Worm (Caenorhabditis elegans) whole organism, midembryonic: ENCODE results near the gene gex-2.

Source experiments
- T22C8.4 ChIP-seq: fragments of 200-800 bp; sonication (Bioruptor generic); IDR thresholded peaks from 2 replicates; pipeline ENCODE4 v1.3.6; 2022; ENCODE audit warnings: missing genetic modification characterization, missing compliant biosample characterization
- cog-1 ChIP-seq: sonication (generic microtip); optimal IDR thresholded peaks from 2 replicates; lab custom pipeline; 2016; ENCODE audit warnings: missing genetic modification characterization, missing compliant biosample characterization
- flt-1 ChIP-seq: fragments of 200-800 bp; sonication (Bioruptor generic); IDR thresholded peaks from 2 replicates; pipeline ENCODE4 v1.3.6; 2022; ENCODE audit warnings: missing genetic modification characterization, missing compliant biosample characterization
- klf-2 ChIP-seq: fragments of 200-800 bp; sonication (Bioruptor generic); conservative IDR thresholded peaks from 2 replicates; pipeline ENCODE4 v1.3.6; 2022; ENCODE audit warnings: missing genetic modification reagents, missing genetic modification characterization, missing compliant biosample characterization
- med-1 ChIP-seq: sonication (generic microtip); optimal IDR thresholded peaks from 2 replicates; lab custom pipeline; 2017; ENCODE audit warnings: missing genetic modification characterization, mild to moderate bottlenecking, missing compliant biosample characterization, antibody characterized with exemption, missing genetic modification reagents; ENCODE audit not compliant: insufficient read depth
- ref-1 ChIP-seq: fragments of 200-800 bp; sonication (Bioruptor generic); conservative IDR thresholded peaks from 2 replicates; pipeline ENCODE4 v1.3.6; 2022; ENCODE audit warnings: missing genetic modification reagents, missing genetic modification characterization, missing compliant biosample characterization
- tab-1 ChIP-seq: fragments of 200-800 bp; sonication (Bioruptor generic); IDR thresholded peaks from 2 replicates; pipeline ENCODE4 v1.3.6; 2022; ENCODE audit warnings: missing genetic modification characterization, missing compliant biosample characterization
- ztf-23 ChIP-seq: fragments of 200-800 bp; sonication (Bioruptor generic); IDR thresholded peaks from 2 replicates; pipeline ENCODE4 v1.3.6; 2022; ENCODE audit warnings: missing genetic modification reagents, missing genetic modification characterization, missing compliant biosample characterization
- ztf-29 ChIP-seq: fragments of 200-800 bp; sonication (Bioruptor generic); IDR thresholded peaks from 2 replicates; pipeline ENCODE4 v1.3.6; 2022; ENCODE audit warnings: missing genetic modification reagents, missing genetic modification characterization, missing compliant biosample characterization

gex-2 gene

DNA sequence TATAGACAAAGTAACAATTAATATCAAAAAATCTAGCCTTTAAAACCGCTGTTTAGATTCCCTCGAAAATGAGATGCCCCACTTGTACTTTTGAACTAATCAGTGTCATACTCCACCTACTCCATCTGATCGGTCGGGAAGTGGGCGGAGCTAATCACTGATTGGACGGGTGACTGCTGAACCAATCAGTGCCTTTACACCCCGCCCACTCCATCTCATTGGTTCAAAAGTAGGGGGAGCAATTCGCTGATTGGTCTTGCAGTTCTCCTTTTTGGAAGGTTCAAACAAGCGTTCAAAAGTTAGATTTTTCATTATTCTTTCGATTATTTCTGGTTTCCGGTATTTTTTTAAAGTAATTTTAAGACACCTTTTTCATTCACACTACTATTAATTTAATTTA is 40.6 kb downstream of the gex-2 start:
- TF ChIP-seq cog-1 (tag; lab: Kevin White, UChicago) = no peak

DNA sequence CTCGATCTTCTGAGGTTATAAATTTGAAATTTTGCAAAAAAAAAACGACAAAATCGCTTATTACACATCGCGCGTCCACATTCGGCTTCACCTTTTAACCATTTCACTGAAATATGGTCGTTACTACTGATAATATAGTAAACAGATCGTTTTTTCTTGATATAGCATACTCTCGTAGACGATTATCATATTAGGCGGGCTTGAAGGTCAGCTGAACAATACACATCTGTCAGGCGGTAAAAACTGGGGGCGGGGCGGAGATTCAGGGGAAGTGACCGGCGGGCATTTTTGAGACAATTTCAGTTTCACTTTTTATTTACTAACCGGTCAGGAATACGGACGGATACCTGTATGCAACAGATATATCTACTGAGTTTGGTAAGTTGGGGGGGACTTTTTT is 42.7 kb downstream of the gex-2 start, which contains the start of gene C18H7.1:
Gene C18H7.1 (plus strand): TSS at position 301 of the 400 bp plus-strand sequence.
- TF ChIP-seq tab-1 (GFP tag; lab: Robert Waterston, UW) (no peak), klf-2 (GFP tag; lab: Robert Waterston, UW) (no peak), ref-1 (no peak), T22C8.4 (GFP tag; lab: Robert Waterston, UW) (no peak), med-1 (no peak), flt-1 (GFP tag; lab: Robert Waterston, UW) (no peak), ztf-29 (no peak), cog-1 (tag; lab: Kevin White, UChicago) (no peak), ztf-23 (GFP tag; lab: Robert Waterston, UW) (no peak)

DNA sequence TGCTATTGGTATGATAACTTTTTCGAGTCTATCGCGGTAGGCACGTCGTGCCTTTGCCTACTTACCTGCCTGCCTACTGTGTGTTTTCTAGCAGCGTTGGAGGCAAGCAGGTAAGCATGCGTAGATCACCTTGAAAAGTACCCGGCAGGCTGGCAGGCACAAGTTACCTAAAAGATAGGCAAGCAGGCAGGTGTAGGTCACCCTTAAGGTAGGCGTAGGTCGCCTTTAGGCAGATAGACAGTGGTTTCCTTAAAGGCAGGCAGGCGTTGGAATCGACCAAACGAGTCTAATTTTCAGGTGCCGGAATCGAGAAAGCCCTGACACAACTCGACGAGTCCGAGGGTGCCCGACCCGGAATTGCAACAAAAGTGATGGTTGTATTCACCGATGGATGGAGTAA is 47.2 kb downstream of the gex-2 start:
- no peak for TF ChIP-seq med-1
- no peak for TF ChIP-seq ztf-23 (GFP tag; lab: Robert Waterston, UW)
- TF ChIP-seq flt-1 (GFP tag; lab: Robert Waterston, UW) = no peak
- TF ChIP-seq cog-1 (tag; lab: Kevin White, UChicago) = no peak
- no peak for TF ChIP-seq ref-1
- no peak for TF ChIP-seq ztf-29
- TF ChIP-seq tab-1 (GFP tag; lab: Robert Waterston, UW) = no peak
- no peak for TF ChIP-seq klf-2 (GFP tag; lab: Robert Waterston, UW)
- TF ChIP-seq T22C8.4 (GFP tag; lab: Robert Waterston, UW) = no peak

DNA sequence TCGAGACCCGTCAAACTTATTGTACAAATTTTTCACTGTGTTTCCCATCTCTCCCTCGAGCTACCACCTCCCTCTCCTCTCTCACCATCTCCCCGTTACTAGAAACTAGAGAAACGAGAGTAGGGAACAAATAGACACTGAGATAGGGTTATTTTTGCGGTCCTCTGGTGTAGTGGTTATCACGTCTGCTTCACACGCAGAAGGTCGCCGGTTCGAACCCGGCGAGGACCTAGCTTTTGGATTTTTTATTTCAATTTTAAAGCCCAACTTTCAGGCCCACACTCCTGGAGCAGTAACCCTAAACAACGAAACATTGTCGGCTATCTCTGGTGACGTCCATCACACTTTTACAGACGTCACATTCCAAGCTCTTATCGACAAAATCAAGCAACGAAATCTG is 47.8 kb downstream of the gex-2 start:
- TF ChIP-seq ref-1 (peak; percentile 76), tab-1 (GFP tag; lab: Robert Waterston, UW) (peak; percentile 90), cog-1 (tag; lab: Kevin White, UChicago) (peak; percentile 75), flt-1 (GFP tag; lab: Robert Waterston, UW) (peak; percentile 94), T22C8.4 (GFP tag; lab: Robert Waterston, UW) (peak; percentile 88), ztf-29 (peak; percentile 70; the same call in 1 of the 2 replicates), ztf-23 (GFP tag; lab: Robert Waterston, UW) (peak; percentile 89), med-1 (peak; percentile 64), klf-2 (GFP tag; lab: Robert Waterston, UW) (peak; percentile 74; the same call in 1 of the 2 replicates)

DNA sequence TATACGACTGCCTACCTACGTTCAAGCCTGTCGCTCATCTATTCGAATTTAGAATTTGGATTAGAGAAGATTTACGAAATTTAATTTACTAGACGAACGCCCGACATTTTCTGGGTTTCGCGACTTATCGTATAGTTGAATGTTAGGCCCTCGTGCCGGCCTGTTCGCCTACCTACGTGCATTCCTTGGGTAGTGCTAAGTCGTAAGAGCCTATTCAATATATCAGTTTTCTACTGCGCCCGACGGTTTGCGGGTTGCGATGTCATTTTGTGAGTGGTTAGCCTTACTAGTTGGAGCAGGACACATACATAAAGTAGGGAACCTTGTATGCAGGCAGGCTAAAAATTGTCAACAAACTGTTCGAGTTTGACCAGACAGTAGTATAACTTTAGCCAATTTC is 50.4 kb downstream of the gex-2 start:
- TF ChIP-seq T22C8.4 (GFP tag; lab: Robert Waterston, UW) = no peak
- TF ChIP-seq ref-1 = no peak
- no peak for TF ChIP-seq ztf-29
- TF ChIP-seq med-1 = no peak
- no peak for TF ChIP-seq flt-1 (GFP tag; lab: Robert Waterston, UW)
- TF ChIP-seq tab-1 (GFP tag; lab: Robert Waterston, UW) = no peak
- no peak for TF ChIP-seq klf-2 (GFP tag; lab: Robert Waterston, UW)
- no peak for TF ChIP-seq ztf-23 (GFP tag; lab: Robert Waterston, UW)
- TF ChIP-seq cog-1 (tag; lab: Kevin White, UChicago) = no peak

DNA sequence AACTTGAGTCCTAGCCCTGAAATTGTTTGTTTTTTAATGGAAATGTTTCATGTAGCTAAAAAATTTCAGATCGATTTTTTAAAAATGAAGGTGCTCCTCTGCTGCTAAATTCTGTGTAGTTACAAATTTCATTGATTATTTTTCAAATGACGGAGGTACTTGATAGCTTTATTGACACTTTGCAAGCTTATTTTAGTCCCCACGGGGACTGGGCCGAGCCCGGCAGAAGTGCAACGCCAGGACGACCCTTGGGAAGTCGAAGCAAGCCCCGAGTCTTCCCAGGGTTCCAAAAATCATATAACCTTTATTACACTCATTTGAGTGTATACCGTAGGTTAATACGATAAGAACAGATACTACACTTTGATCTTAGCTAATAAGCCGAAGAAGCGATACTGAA is 51.3 kb downstream of the gex-2 start:
- TF ChIP-seq med-1 = no peak
- TF ChIP-seq tab-1 (GFP tag; lab: Robert Waterston, UW) = no peak
- TF ChIP-seq cog-1 (tag; lab: Kevin White, UChicago) = no peak
- TF ChIP-seq ztf-29 = no peak
- no peak for TF ChIP-seq klf-2 (GFP tag; lab: Robert Waterston, UW)
- no peak for TF ChIP-seq T22C8.4 (GFP tag; lab: Robert Waterston, UW)
- no peak for TF ChIP-seq ztf-23 (GFP tag; lab: Robert Waterston, UW)
- no peak for TF ChIP-seq flt-1 (GFP tag; lab: Robert Waterston, UW)
- TF ChIP-seq ref-1 = no peak

DNA sequence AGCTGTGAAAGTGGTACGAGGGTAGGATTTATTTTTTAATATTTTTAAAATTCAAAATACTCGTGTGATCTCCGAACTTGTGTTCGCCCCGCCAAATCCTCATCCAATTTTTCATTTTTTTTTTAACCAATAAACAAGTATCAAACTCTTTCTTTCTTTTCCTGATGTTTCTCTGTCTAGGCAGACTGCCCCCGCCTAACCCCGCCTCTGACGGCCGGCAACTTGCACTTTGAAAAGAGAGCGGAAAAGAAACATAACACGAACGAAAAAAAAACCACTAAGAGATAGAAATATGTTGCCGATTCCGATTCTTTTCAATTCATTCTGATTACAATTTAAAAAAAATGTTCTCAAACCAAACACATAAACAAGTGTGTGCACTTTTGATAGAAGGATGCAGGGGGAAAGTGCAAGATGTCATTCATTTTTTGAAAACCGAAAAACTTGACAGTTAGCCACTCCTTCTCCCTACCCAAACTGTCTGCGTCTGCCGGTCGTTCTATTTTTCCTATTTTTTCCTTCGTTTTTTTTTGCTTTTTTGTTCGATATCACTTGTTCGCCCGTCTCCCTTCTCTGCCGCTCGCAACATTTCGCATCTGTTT is 53.5 kb downstream of the gex-2 start:
- no peak for TF ChIP-seq flt-1 (GFP tag; lab: Robert Waterston, UW)
- no peak for TF ChIP-seq med-1
- TF ChIP-seq tab-1 (GFP tag; lab: Robert Waterston, UW) = no peak
- no peak for TF ChIP-seq ref-1
- no peak for TF ChIP-seq T22C8.4 (GFP tag; lab: Robert Waterston, UW)
- no peak for TF ChIP-seq klf-2 (GFP tag; lab: Robert Waterston, UW)
- no peak for TF ChIP-seq ztf-23 (GFP tag; lab: Robert Waterston, UW)
- TF ChIP-seq ztf-29 = no peak
- TF ChIP-seq cog-1 (tag; lab: Kevin White, UChicago) = no peak

DNA sequence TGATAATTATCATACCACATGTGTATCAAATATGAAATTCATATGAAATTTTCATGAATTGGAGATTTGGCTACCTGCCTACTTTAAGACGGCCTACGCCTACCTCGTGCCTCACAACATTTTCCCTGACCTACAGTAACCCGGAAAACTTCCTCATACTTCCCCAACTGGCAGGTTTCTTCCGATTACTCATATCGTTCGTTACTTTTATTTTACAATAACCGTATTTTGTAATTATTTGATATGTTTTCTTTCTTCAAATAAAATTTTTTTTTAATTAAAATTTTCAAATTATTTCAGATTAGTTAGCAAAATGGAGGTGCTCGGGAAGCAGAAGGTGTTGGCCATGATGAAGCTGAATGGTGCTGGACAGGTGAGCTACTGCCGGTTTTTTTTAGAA is 54.7 kb downstream of the gex-2 start, which contains the start of gene nhr-76:
Gene nhr-76 (plus strand): TSS at position 301 of the 400 bp plus-strand sequence.
- TF ChIP-seq tab-1 (GFP tag; lab: Robert Waterston, UW) = no peak
- TF ChIP-seq ztf-29 = no peak
- TF ChIP-seq ztf-23 (GFP tag; lab: Robert Waterston, UW) = no peak
- TF ChIP-seq cog-1 (tag; lab: Kevin White, UChicago) = no peak
- TF ChIP-seq klf-2 (GFP tag; lab: Robert Waterston, UW) = no peak
- TF ChIP-seq flt-1 (GFP tag; lab: Robert Waterston, UW) = no peak
- no peak for TF ChIP-seq T22C8.4 (GFP tag; lab: Robert Waterston, UW)
- TF ChIP-seq med-1 = no peak
- no peak for TF ChIP-seq ref-1

DNA sequence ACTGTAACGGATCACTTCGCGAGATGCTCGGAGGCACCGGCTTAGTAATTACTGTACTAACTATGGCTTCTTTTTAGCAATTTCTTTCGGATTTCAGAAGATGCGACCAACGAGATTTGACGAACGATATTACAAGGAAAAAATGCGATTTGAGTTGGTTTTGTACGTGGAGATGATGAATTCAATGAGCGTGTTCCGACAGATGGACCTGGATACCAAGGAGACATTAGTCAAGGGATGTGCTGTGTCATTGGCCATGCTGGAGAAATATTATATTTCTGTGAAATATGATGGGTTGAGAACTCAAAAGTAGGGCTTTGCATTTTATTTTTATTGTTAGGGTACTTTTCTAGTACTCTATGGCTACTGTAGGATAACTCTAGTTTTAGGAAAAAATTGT is 58.0 kb downstream of the gex-2 start:
- no peak for TF ChIP-seq klf-2 (GFP tag; lab: Robert Waterston, UW)
- TF ChIP-seq tab-1 (GFP tag; lab: Robert Waterston, UW) = no peak
- TF ChIP-seq med-1 = no peak
- no peak for TF ChIP-seq ztf-29

DNA sequence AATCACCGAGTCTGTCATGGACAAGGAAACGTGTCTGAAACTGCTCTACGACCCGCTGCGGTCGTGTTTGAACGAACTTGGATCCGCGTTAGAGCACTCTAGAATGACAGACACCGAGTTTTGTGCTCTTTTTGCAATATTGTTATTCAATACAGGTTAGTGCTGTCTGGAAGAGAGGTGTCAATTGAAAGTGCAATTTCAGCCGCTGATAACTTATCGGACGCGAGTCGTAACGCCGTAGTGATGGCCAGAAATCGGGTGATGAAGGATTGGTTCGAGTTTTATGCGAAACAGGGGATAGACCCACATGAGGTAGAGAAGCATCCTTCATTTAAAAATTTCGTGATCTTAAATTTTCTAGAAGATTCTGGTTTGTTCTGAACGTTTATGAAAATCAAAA is 59.3 kb downstream of the gex-2 start:
- TF ChIP-seq ztf-23 (GFP tag; lab: Robert Waterston, UW) = no peak
- TF ChIP-seq med-1 = no peak
- no peak for TF ChIP-seq flt-1 (GFP tag; lab: Robert Waterston, UW)
- no peak for TF ChIP-seq klf-2 (GFP tag; lab: Robert Waterston, UW)
- TF ChIP-seq ref-1 = no peak
- TF ChIP-seq ztf-29 = no peak
- TF ChIP-seq cog-1 (tag; lab: Kevin White, UChicago) = no peak
- no peak for TF ChIP-seq T22C8.4 (GFP tag; lab: Robert Waterston, UW)
- TF ChIP-seq tab-1 (GFP tag; lab: Robert Waterston, UW) = no peak
